Worm (Caenorhabditis elegans) whole organism, L3 larva: ENCODE measurements around the gene btb-7.

ENCODE experiments used
- aly-2 ChIP-seq: fragments of 150-350 bp; optimal IDR thresholded peaks from 2 replicates; lab custom pipeline; 2014; ENCODE audit warnings: missing biosample characterization, missing genetic modification characterization
- ceh-82 ChIP-seq: fragments of 150-350 bp; optimal IDR thresholded peaks from 2 replicates; lab custom pipeline; 2014; ENCODE audit warnings: missing biosample characterization, missing genetic modification characterization

DNA sequence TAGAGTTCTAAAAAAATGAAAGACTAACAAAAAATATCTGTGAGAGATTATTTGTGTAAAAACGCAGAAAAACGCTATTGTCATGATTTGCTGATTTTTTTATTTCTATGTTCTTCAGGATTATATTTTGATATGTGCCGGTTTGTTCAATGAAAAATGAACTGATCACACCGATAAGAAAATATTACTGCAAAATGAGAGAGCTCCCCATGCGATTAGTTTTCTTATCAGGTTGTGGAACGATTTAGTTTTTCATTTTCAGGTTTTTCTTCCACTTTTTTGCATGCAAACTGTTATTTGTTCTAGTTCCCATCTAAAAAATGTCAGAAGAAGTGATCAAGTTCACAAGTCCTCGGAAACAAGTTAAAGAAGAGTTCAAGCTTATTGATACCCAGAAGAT is 15.2 kb downstream of the btb-7 start, which contains the start of gene btb-9:
- TF ChIP-seq ceh-82 (tag; lab: Kevin White, UChicago) (no peak), aly-2 (tag; lab: Kevin White, UChicago) (no peak)
